Fruit fly (Drosophila melanogaster): ENCODE data around the gene GILT1.

dm6 chr3R:13441703-13442102 is 40.0 kb upstream of the GILT1 start:
- TF ChIP-seq dsx (GFP tag; optimal IDR thresholded peaks at IDR 0.05; ENCODE audit: poor library complexity, severe bottlenecking) = no peak
- no peak for TF ChIP-seq ss (GFP tag; optimal IDR thresholded peaks at IDR 0.05)
- no peak for TF ChIP-seq Ets21C (GFP tag; optimal IDR thresholded peaks at IDR 0.05)
- no peak for TF ChIP-seq salr (GFP tag; optimal IDR thresholded peaks at IDR 0.05)
- no peak for TF ChIP-seq fd85E (GFP tag; optimal IDR thresholded peaks at IDR 0.05)
- TF ChIP-seq Hr39 (GFP tag; optimal IDR thresholded peaks at IDR 0.05) = no peak
- TF ChIP-seq Met (GFP tag; optimal IDR thresholded peaks at IDR 0.05) = no peak

Data from whole organism, prepupa.